Fruit fly (Drosophila melanogaster) Kc167 (cell line): ENCODE results near the gene Pfdn5.

Experiments used
- Myc ChIP-seq: fragments of >200 bp; optimal IDR thresholded peaks from 2 replicates; lab custom pipeline; 2017; ENCODE audit warnings: missing external identifiers
- Sin3A ChIP-seq: fragments of >200 bp; optimal IDR thresholded peaks from 2 replicates; lab custom pipeline; 2018; ENCODE audit warnings: missing external identifiers
- h ChIP-seq: fragments of >200 bp; optimal IDR thresholded peaks from 3 replicates; lab custom pipeline; 2018; ENCODE audit warnings: missing external identifiers
- insv ChIP-seq: fragments of >200 bp; optimal IDR thresholded peaks from 3 replicates; lab custom pipeline; 2018; ENCODE audit warnings: missing external identifiers
- psq ChIP-seq: fragments of >200 bp; optimal IDR thresholded peaks from 2 replicates; lab custom pipeline; 2017; ENCODE audit warnings: missing external identifiers

DNA sequence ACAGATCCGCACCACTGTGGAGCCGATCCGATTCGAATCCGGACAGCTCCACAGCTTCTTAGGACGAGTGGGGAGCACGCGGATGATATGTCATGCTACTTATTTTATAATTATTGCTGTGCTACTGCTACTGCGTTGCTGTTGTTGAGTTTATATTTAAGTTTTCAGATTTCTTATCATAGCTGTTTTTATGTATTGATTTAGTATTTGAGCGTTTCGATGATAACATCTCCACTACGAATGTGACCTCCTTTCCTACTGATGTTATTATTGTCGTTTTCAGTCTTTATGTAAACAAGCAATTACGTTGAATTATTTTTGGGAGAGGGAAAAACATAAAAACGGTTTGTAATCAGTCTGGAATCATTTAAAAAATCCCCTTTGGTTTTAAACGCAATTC is 30.8 kb upstream of the Pfdn5 start:
- TF ChIP-seq psq (lab: Kevin White, UChicago) = no peak
- TF ChIP-seq insv = no peak
- no peak for TF ChIP-seq Sin3A (lab: Kevin White, UChicago)
- TF ChIP-seq h (lab: Kevin White, UChicago) = no peak
- TF ChIP-seq Myc (lab: Kevin White, UChicago) = no peak
